Worm (Caenorhabditis elegans): ENCODE data around the gene oops-1.
A peak's percentile ranks its signal among the peaks of the same experiment; 100 is the strongest.

Gene oops-1

ce11 chrIV:5764392-5764791 is 49.5 kb downstream of the oops-1 start (continued):
- TF ChIP-seq skn-1 (tag; optimal IDR thresholded peaks at IDR 0.05) (no peak), pag-3 (tag; optimal IDR thresholded peaks at IDR 0.05; ENCODE audit: borderline replicate concordance, insufficient read depth) (no peak), nhr-237 (tag; optimal IDR thresholded peaks at IDR 0.05) (no peak), pax-3 (tag; optimal IDR thresholded peaks at IDR 0.05) (no peak), ceh-82 (tag; optimal IDR thresholded peaks at IDR 0.05) (no peak), nhr-19 (GFP tag; conservative IDR thresholded peaks at IDR 0.05) (peak; percentile 71), nhr-85 (tag) (peak; percentile 95), alr-1 (tag; optimal IDR thresholded peaks at IDR 0.05; ENCODE audit: borderline replicate concordance) (no peak), unc-130 (tag; optimal IDR thresholded peaks at IDR 0.05) (peak; percentile 27), hlh-17 (GFP tag; optimal IDR thresholded peaks at IDR 0.05; ENCODE audit: borderline replicate concordance) (no peak), lin-13 (GFP tag; optimal IDR thresholded peaks at IDR 0.05) (no peak), dsc-1 (tag; optimal IDR thresholded peaks at IDR 0.05) (no peak), lin-35 (GFP tag; optimal IDR thresholded peaks at IDR 0.05) (peak in 1 of 2 experiments; percentile 56), lin-15B (tag; optimal IDR thresholded peaks at IDR 0.05) (no peak), C04F5.9 (tag; optimal IDR thresholded peaks at IDR 0.05) (no peak), tlp-1 (tag; optimal IDR thresholded peaks at IDR 0.05) (no peak), unc-30 (tag; optimal IDR thresholded peaks at IDR 0.05) (no peak), Y116A8C.19 (tag; optimal IDR thresholded peaks at IDR 0.05; ENCODE audit: borderline replicate concordance) (no peak), ceh-63 (GFP tag; optimal IDR thresholded peaks at IDR 0.05) (no peak), unc-86 (tag; optimal IDR thresholded peaks at IDR 0.05) (no peak), snpc-4 (tag; optimal IDR thresholded peaks at IDR 0.05) (no peak), efl-3 (GFP tag; optimal IDR thresholded peaks at IDR 0.05) (no peak), snu-23 (GFP tag; optimal IDR thresholded peaks at IDR 0.05) (peak; percentile 57), zag-1 (tag; optimal IDR thresholded peaks at IDR 0.05) (no peak), zip-4 (GFP tag; optimal IDR thresholded peaks at IDR 0.05) (no peak), lsy-2 (tag; optimal IDR thresholded peaks at IDR 0.05) (peak; percentile 3 to 65), hpl-2 (GFP tag; optimal IDR thresholded peaks at IDR 0.05) (no peak), sox-4 (tag; optimal IDR thresholded peaks at IDR 0.05) (no peak), hlh-4 (tag; optimal IDR thresholded peaks at IDR 0.05) (no peak), nhr-28 (tag; optimal IDR thresholded peaks at IDR 0.05) (no peak), fkh-4 (tag; optimal IDR thresholded peaks at IDR 0.05; ENCODE audit: borderline replicate concordance) (no peak), grh-1 (GFP tag; IDR thresholded peaks at IDR 0.05) (no peak), blmp-1 (tag; optimal IDR thresholded peaks at IDR 0.05) (peak; percentile 83), ces-1 (GFP tag; optimal IDR thresholded peaks at IDR 0.05) (no peak), nhr-47 (tag; optimal IDR thresholded peaks at IDR 0.05) (peak; percentile 28)

DNA sequence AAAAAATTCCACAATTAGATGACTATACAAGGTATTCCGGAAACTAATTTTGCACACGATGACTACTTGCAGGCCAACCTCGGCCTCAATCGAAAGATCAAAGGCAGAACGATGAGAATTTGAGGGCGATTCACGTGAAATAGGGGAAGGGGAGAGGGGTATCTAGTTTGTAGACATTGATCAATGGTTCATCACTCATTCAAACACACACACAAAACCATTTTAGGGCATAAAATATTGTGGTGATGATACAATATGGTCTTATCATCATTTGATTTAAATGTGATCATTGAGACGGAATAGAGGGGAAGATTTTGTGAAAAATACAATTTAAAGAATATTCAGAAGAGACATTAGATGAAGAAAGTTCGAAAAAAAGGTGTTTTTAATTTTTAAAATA is 51.2 kb downstream of the oops-1 start:
- TF ChIP-seq egl-27 (tag; optimal IDR thresholded peaks at IDR 0.05) (no peak), mdl-1 (tag; optimal IDR thresholded peaks at IDR 0.05) (peak in 1 of 2 experiments; percentile 10), isw-1 (GFP tag; IDR thresholded peaks at IDR 0.05) (no peak), nhr-47 (tag; optimal IDR thresholded peaks at IDR 0.05) (peak; percentile 4), grh-1 (GFP tag; IDR thresholded peaks at IDR 0.05) (peak; percentile 32; the same call in 1 of the 2 replicates), lin-14 (GFP tag; optimal IDR thresholded peaks at IDR 0.05) (peak; percentile 41), zag-1 (tag; optimal IDR thresholded peaks at IDR 0.05) (no peak), pag-3 (tag; optimal IDR thresholded peaks at IDR 0.05; ENCODE audit: borderline replicate concordance, insufficient read depth) (no peak), swsn-7 (tag; optimal IDR thresholded peaks at IDR 0.05) (no peak), ama-1 (optimal IDR thresholded peaks at IDR 0.05) (no peak), elt-2 (tag; optimal IDR thresholded peaks at IDR 0.05) (peak; percentile 43), nhr-85 (tag) (peak; percentile 77), hlh-17 (GFP tag; optimal IDR thresholded peaks at IDR 0.05; ENCODE audit: borderline replicate concordance) (no peak), nhr-76 (tag; optimal IDR thresholded peaks at IDR 0.05) (no peak), lin-35 (GFP tag; optimal IDR thresholded peaks at IDR 0.05) (peak in 1 of 2 experiments; percentile 56), irx-1 (tag; optimal IDR thresholded peaks at IDR 0.05) (no peak), mab-9 (GFP tag; IDR thresholded peaks at IDR 0.05) (no peak), zip-4 (GFP tag; optimal IDR thresholded peaks at IDR 0.05) (no peak), nhr-19 (GFP tag; conservative IDR thresholded peaks at IDR 0.05) (peak; percentile 36), elt-3 (tag; optimal IDR thresholded peaks at IDR 0.05) (peak in 5 of 6 experiments; percentile 4 to 60 (median 27)), blmp-1 (tag; optimal IDR thresholded peaks at IDR 0.05) (peak; percentile 27), nhr-71 (tag; optimal IDR thresholded peaks at IDR 0.05) (peak; percentile 55), alr-1 (tag; optimal IDR thresholded peaks at IDR 0.05; ENCODE audit: borderline replicate concordance) (no peak), unc-62 (GFP tag; optimal IDR thresholded peaks at IDR 0.05) (no peak), snu-23 (GFP tag; optimal IDR thresholded peaks at IDR 0.05) (peak; percentile 45), sptf-1 (tag; optimal IDR thresholded peaks at IDR 0.05) (no peak), lin-15B (tag; optimal IDR thresholded peaks at IDR 0.05) (no peak), egl-13 (tag; optimal IDR thresholded peaks at IDR 0.05) (no peak), nhr-20 (tag; optimal IDR thresholded peaks at IDR 0.05) (peak; percentile 82)

All from whole organism, L1 larva.